Worm (Caenorhabditis elegans) whole organism, L4 larva: ENCODE data around the gene pph-6.

ENCODE experiments used
- F10B5.3 ChIP-seq: sonication (generic microtip); optimal IDR thresholded peaks from 2 replicates; lab custom pipeline; 2016; ENCODE audit warnings: mild to moderate bottlenecking, missing genetic modification characterization, missing compliant biosample characterization
- R02D3.7 ChIP-seq: fragments of 150-350 bp; sonication (generic microtip); optimal IDR thresholded peaks from 3 replicates; lab custom pipeline; 2014; ENCODE audit warnings: missing biosample characterization, missing genetic modification characterization
- T26A8.4 ChIP-seq: fragments of 200-800 bp; sonication (Bioruptor generic); IDR thresholded peaks from 2 replicates; pipeline ENCODE4 v1.3.6; 2022; ENCODE audit warnings: missing genetic modification characterization, missing compliant biosample characterization
- aha-1 ChIP-seq: fragments of 150-350 bp; peaks from one replicate; lab custom pipeline; 2014; ENCODE audit warnings: missing biosample characterization, missing genetic modification characterization
- arid-1 ChIP-seq: fragments of 200-800 bp; sonication (Bioruptor generic); conservative IDR thresholded peaks from 2 replicates; pipeline ENCODE4 v1.3.6; 2022; ENCODE audit warnings: missing genetic modification reagents, missing genetic modification characterization, missing compliant biosample characterization
- ceh-28 ChIP-seq: fragments of 150-350 bp; optimal IDR thresholded peaks from 2 replicates; lab custom pipeline; 2014; ENCODE audit warnings: missing biosample characterization, missing genetic modification reagents, missing genetic modification characterization
- ceh-44 ChIP-seq: fragments of 200-800 bp; sonication (Bioruptor generic); IDR thresholded peaks from 2 replicates; pipeline ENCODE4 v1.3.6; 2022; ENCODE audit warnings: missing genetic modification reagents, missing genetic modification characterization, missing compliant biosample characterization
- ceh-82 ChIP-seq: sonication (generic microtip); optimal IDR thresholded peaks from 2 replicates; lab custom pipeline; 2017; ENCODE audit warnings: missing biosample characterization, missing genetic modification characterization
- daf-12 ChIP-seq: fragments of 150-350 bp; optimal IDR thresholded peaks from 2 replicates; lab custom pipeline; 2014; ENCODE audit warnings: missing biosample characterization, missing genetic modification reagents, missing genetic modification characterization
- daf-16 ChIP-seq, 3 experiments: sonication (generic microtip); optimal IDR thresholded peaks; 2 replicates each; lab custom pipeline; 2016 to 2017; ENCODE audit warnings: missing genetic modification characterization in 3 of 3, missing genetic modification reagents in 3 of 3, mild to moderate bottlenecking in 2 of 3, missing compliant biosample characterization in 2 of 3, missing biosample characterization in 1 of 3, moderate library complexity in 1 of 3
- dmd-6 ChIP-seq: fragments of 200-800 bp; sonication (Bioruptor generic); IDR thresholded peaks from 2 replicates; pipeline ENCODE4 v1.3.6; 2022; ENCODE audit warnings: missing genetic modification reagents, missing genetic modification characterization, missing compliant biosample characterization
- dve-1 ChIP-seq: sonication (generic microtip); optimal IDR thresholded peaks from 2 replicates; lab custom pipeline; 2017; ENCODE audit warnings: antibody characterized with exemption, mild to moderate bottlenecking, missing genetic modification characterization, missing compliant biosample characterization; ENCODE audit not compliant: insufficient read depth
- gei-8 ChIP-seq: fragments of 200-800 bp; sonication (Bioruptor generic); optimal IDR thresholded peaks from 2 replicates; lab custom pipeline; 2018; ENCODE audit warnings: mild to moderate bottlenecking, missing genetic modification characterization, missing compliant biosample characterization
- hlh-11 ChIP-seq: fragments of 200-800 bp; sonication (Bioruptor generic); optimal IDR thresholded peaks from 2 replicates; lab custom pipeline; 2018; ENCODE audit warnings: mild to moderate bottlenecking, missing genetic modification characterization, missing compliant biosample characterization
- jun-1 ChIP-seq: fragments of 150-350 bp; optimal IDR thresholded peaks from 2 replicates; lab custom pipeline; 2014; ENCODE audit warnings: missing biosample characterization, missing genetic modification reagents, missing genetic modification characterization
- lim-7 ChIP-seq: fragments of 200-800 bp; sonication (Bioruptor generic); IDR thresholded peaks from 2 replicates; pipeline ENCODE4 v1.3.6; 2022; ENCODE audit warnings: missing genetic modification characterization, missing compliant biosample characterization
- lsy-2 ChIP-seq, 2 experiments: fragments of 150-350 bp in 1 of 2; sonication (generic microtip) in 1 of 2; optimal IDR thresholded peaks; 2 replicates each; lab custom pipeline; 2014 to 2017; ENCODE audit warnings: missing biosample characterization in 2 of 2, missing genetic modification characterization in 2 of 2
- madf-5 ChIP-seq, 2 experiments: fragments of 200-800 bp; sonication (Bioruptor generic); IDR thresholded peaks; 2 replicates each; pipeline ENCODE4 v1.3.6; 2022; ENCODE audit warnings: missing compliant biosample characterization in 2 of 2, missing genetic modification characterization in 2 of 2
- mdt-29 ChIP-seq: fragments of 200-800 bp; sonication (Bioruptor generic); IDR thresholded peaks from 2 replicates; pipeline ENCODE4 v1.3.6; 2022; ENCODE audit warnings: missing genetic modification reagents, missing genetic modification characterization, missing compliant biosample characterization
- mep-1 ChIP-seq: fragments of 150-350 bp; sonication (generic microtip); optimal IDR thresholded peaks from 3 replicates; lab custom pipeline; 2014; ENCODE audit warnings: missing biosample characterization, missing genetic modification characterization
- mxl-2 ChIP-seq: fragments of 200-800 bp; sonication (Bioruptor generic); conservative IDR thresholded peaks from 2 replicates; pipeline ENCODE4 v1.3.6; 2022; ENCODE audit warnings: missing genetic modification reagents, missing genetic modification characterization, missing compliant biosample characterization
- mxl-3 ChIP-seq: fragments of 200-800 bp; sonication (Bioruptor generic); optimal IDR thresholded peaks from 2 replicates; lab custom pipeline; 2018; ENCODE audit warnings: mild to moderate bottlenecking, missing genetic modification characterization, missing compliant biosample characterization
- nhr-10 ChIP-seq: fragments of 150-350 bp; optimal IDR thresholded peaks from 2 replicates; lab custom pipeline; 2014; ENCODE audit warnings: missing biosample characterization, missing genetic modification characterization
- nhr-102 ChIP-seq: sonication (generic microtip); optimal IDR thresholded peaks from 2 replicates; lab custom pipeline; 2016; ENCODE audit warnings: mild to moderate bottlenecking, missing genetic modification characterization, moderate library complexity, missing compliant biosample characterization
- nhr-111 ChIP-seq: fragments of 200-800 bp; sonication (Bioruptor generic); optimal IDR thresholded peaks from 2 replicates; lab custom pipeline; 2018; ENCODE audit warnings: mild to moderate bottlenecking, missing genetic modification characterization, missing compliant biosample characterization
- nhr-237 ChIP-seq: sonication (generic microtip); optimal IDR thresholded peaks from 2 replicates; lab custom pipeline; 2017; ENCODE audit warnings: missing biosample characterization, missing genetic modification characterization
- nhr-25 ChIP-seq: sonication (generic microtip); optimal IDR thresholded peaks from 2 replicates; lab custom pipeline; 2017; ENCODE audit warnings: missing genetic modification characterization, mild to moderate bottlenecking, missing compliant biosample characterization, antibody characterized with exemption, moderate library complexity, borderline replicate concordance; ENCODE audit not compliant: insufficient read depth
- nhr-28 ChIP-seq: fragments of 150-350 bp; optimal IDR thresholded peaks from 2 replicates; lab custom pipeline; 2014; ENCODE audit warnings: missing biosample characterization, missing genetic modification characterization
- nhr-41 ChIP-seq: fragments of 200-800 bp; sonication (Bioruptor generic); IDR thresholded peaks from 2 replicates; pipeline ENCODE4 v1.3.6; 2022; ENCODE audit warnings: missing genetic modification reagents, missing genetic modification characterization, missing compliant biosample characterization
- nhr-48 ChIP-seq: sonication (generic microtip); optimal IDR thresholded peaks from 2 replicates; lab custom pipeline; 2016; ENCODE audit warnings: mild to moderate bottlenecking, missing genetic modification characterization, missing compliant biosample characterization
- nhr-76 ChIP-seq: fragments of 150-350 bp; optimal IDR thresholded peaks from 2 replicates; lab custom pipeline; 2014; ENCODE audit warnings: missing biosample characterization, missing genetic modification characterization
- sdz-12 ChIP-seq: fragments of 200-800 bp; sonication (Bioruptor generic); optimal IDR thresholded peaks from 2 replicates; lab custom pipeline; 2018; ENCODE audit warnings: mild to moderate bottlenecking, missing genetic modification characterization, missing compliant biosample characterization
- skn-1 ChIP-seq: fragments of 150-350 bp; optimal IDR thresholded peaks from 2 replicates; lab custom pipeline; 2014; ENCODE audit warnings: missing biosample characterization, missing genetic modification characterization
- spr-3 ChIP-seq: fragments of 200-800 bp; sonication (Bioruptor generic); optimal IDR thresholded peaks from 2 replicates; lab custom pipeline; 2018; ENCODE audit warnings: mild to moderate bottlenecking, missing genetic modification characterization, missing compliant biosample characterization
- tag-97 ChIP-seq: fragments of 200-800 bp; sonication (Bioruptor generic); IDR thresholded peaks from 2 replicates; pipeline ENCODE4 v1.3.6; 2022; ENCODE audit warnings: missing genetic modification characterization, missing compliant biosample characterization
- tra-1 ChIP-seq: fragments of 200-800 bp; sonication (Bioruptor generic); IDR thresholded peaks from 2 replicates; pipeline ENCODE4 v1.3.6; 2022; ENCODE audit warnings: missing genetic modification reagents, missing genetic modification characterization, missing compliant biosample characterization
- ztf-11 ChIP-seq: fragments of 150-350 bp; optimal IDR thresholded peaks from 2 replicates; lab custom pipeline; 2014; ENCODE audit warnings: missing biosample characterization, missing genetic modification characterization

pph-6 gene

ce11 chrIII:3480236-3480635 lies 18.7 kb downstream of the pph-6 start:
- TF ChIP-seq aha-1 (tag; lab: Kevin White, UChicago) (peak; percentile 50), hlh-11 (tag; lab: Kevin White, UChicago) (no peak), nhr-28 (peak; percentile 6)

ce11 chrIII:3480950-3481349 lies 19.4 kb downstream of the pph-6 start:
- TF ChIP-seq arid-1 (no peak), lsy-2 (tag; optimal IDR thresholded peaks at IDR 0.05; lab: Kevin White, UChicago) (no peak), mdt-29 (no peak), tag-97 (no peak), mep-1 (no peak)

ce11 chrIII:3482291-3482690 lies 20.8 kb downstream of the pph-6 start, which contains the start of gene C34C12.6:
Gene C34C12.6 (plus strand): TSS chrIII:3482591.
- TF ChIP-seq mxl-2 (GFP tag; lab: Robert Waterston, UW) (no peak), skn-1 (tag; lab: Kevin White, UChicago) (no peak), nhr-111 (GFP tag; lab: Kevin White, UChicago) (no peak), dve-1 (tag; lab: Kevin White, UChicago) (no peak), ceh-82 (tag; lab: Kevin White, UChicago) (no peak), lim-7 (no peak), nhr-102 (tag; lab: Kevin White, UChicago) (no peak), daf-12 (tag; lab: Kevin White, UChicago) (no peak), gei-8 (GFP tag; lab: Kevin White, UChicago) (no peak), ztf-11 (tag; lab: Kevin White, UChicago) (no peak), nhr-48 (tag; lab: Kevin White, UChicago) (no peak), arid-1 (no peak), nhr-76 (tag; lab: Kevin White, UChicago) (no peak), nhr-25 (no peak), ceh-28 (tag; lab: Kevin White, UChicago) (no peak), spr-3 (GFP tag; lab: Kevin White, UChicago) (no peak), nhr-41 (GFP tag; lab: Robert Waterston, UW) (no peak)

- TF ChIP-seq arid-1 (no peak), ceh-44 (0 out of 2 replicates have a peak, but pooled peaks have one; percentile 28), nhr-25 (no peak), nhr-237 (tag; lab: Kevin White, UChicago) (no peak), aha-1 (tag; lab: Kevin White, UChicago) (peak; percentile 70), mdt-29 (no peak)
- TF ChIP-seq, all 104 proteins: peak for 2
These were observed 23.5 kb downstream of the pph-6 start for ce11 chrIII:3484995-3485394.

ce11 chrIII:3486055-3486454 lies 24.6 kb downstream of the pph-6 start:
- TF ChIP-seq dve-1 (tag; lab: Kevin White, UChicago) (peak; percentile 21), dmd-6 (GFP tag; lab: Robert Waterston, UW) (0 out of 2 replicates have a peak, but pooled peaks have one; percentile 9), lsy-2 (tag; optimal IDR thresholded peaks at IDR 0.05; lab: Kevin White, UChicago) (peak in 1 of 2 experiments; percentile 12), madf-5 (GFP tag; IDR thresholded peaks at IDR 0.05; lab: Robert Waterston, UW) (no peak), F10B5.3 (tag; lab: Kevin White, UChicago) (no peak), nhr-28 (peak; percentile 71), tra-1 (GFP tag; lab: Robert Waterston, UW) (0 out of 2 replicates have a peak, but pooled peaks have one; percentile 31), nhr-48 (tag; lab: Kevin White, UChicago) (peak; percentile 1)
- TF ChIP-seq, all 104 proteins: peak for 6

- TF ChIP-seq R02D3.7 (tag; lab: Kevin White, UChicago) (no peak), T26A8.4 (GFP tag; lab: Robert Waterston, UW) (no peak), mxl-3 (GFP tag; lab: Kevin White, UChicago) (no peak), jun-1 (no peak), daf-16 (GFP tag; optimal IDR thresholded peaks at IDR 0.05; lab: Kevin White, UChicago) (no peak), daf-16 (tag; optimal IDR thresholded peaks at IDR 0.05; lab: Kevin White, UChicago) (no peak), nhr-10 (no peak), sdz-12 (GFP tag; lab: Kevin White, UChicago) (no peak)
These were observed 25.6 kb downstream of the pph-6 start for ce11 chrIII:3487133-3487532.
